Worm (Caenorhabditis elegans) whole organism, L4 larva: ENCODE data around the gene C08B6.10.

Source experiments
- T26A8.4 ChIP-seq: fragments of 200-800 bp; sonication (Bioruptor generic); IDR thresholded peaks from 2 replicates; pipeline ENCODE4 v1.3.6; 2022; ENCODE audit warnings: missing genetic modification characterization, missing compliant biosample characterization
- ceh-82 ChIP-seq: sonication (generic microtip); optimal IDR thresholded peaks from 2 replicates; lab custom pipeline; 2017; ENCODE audit warnings: missing biosample characterization, missing genetic modification characterization
- cey-2 ChIP-seq: sonication (generic microtip); optimal IDR thresholded peaks from 3 replicates; lab custom pipeline; 2017; ENCODE audit warnings: missing genetic modification characterization, mild to moderate bottlenecking, missing compliant biosample characterization, antibody characterized with exemption, borderline replicate concordance; ENCODE audit not compliant: insufficient read depth
- daf-8 ChIP-seq: fragments of 200-800 bp; sonication (Bioruptor generic); IDR thresholded peaks from 2 replicates; pipeline ENCODE4 v1.3.6; 2022; ENCODE audit warnings: missing genetic modification characterization, missing compliant biosample characterization
- jun-1 ChIP-seq: fragments of 150-350 bp; optimal IDR thresholded peaks from 2 replicates; lab custom pipeline; 2014; ENCODE audit warnings: missing biosample characterization, missing genetic modification reagents, missing genetic modification characterization
- lin-13 ChIP-seq: fragments of 150-350 bp; optimal IDR thresholded peaks from 2 replicates; lab custom pipeline; 2014; ENCODE audit warnings: missing biosample characterization, missing genetic modification reagents, missing genetic modification characterization
- nhr-76 ChIP-seq: fragments of 150-350 bp; optimal IDR thresholded peaks from 2 replicates; lab custom pipeline; 2014; ENCODE audit warnings: missing biosample characterization, missing genetic modification characterization
- pha-4 ChIP-seq, 2 experiments: fragments of 150-350 bp in 1 of 2; fragments of 200-800 bp in 1 of 2; sonication (Bioruptor generic) in 1 of 2; IDR thresholded peaks in 1 of 2; optimal IDR thresholded peaks in 1 of 2; 2 replicates each; pipeline versions ENCODE4 v1.3.6 to Lab custom; 2014 to 2022; ENCODE audit warnings: missing genetic modification characterization in 2 of 2, missing genetic modification reagents in 2 of 2, missing biosample characterization in 1 of 2, missing compliant biosample characterization in 1 of 2
- skn-1 ChIP-seq: fragments of 150-350 bp; optimal IDR thresholded peaks from 2 replicates; lab custom pipeline; 2014; ENCODE audit warnings: missing biosample characterization, missing genetic modification characterization

- TF ChIP-seq pha-4 (GFP tag; IDR thresholded peaks at IDR 0.05; lab: Robert Waterston, UW) (no peak), pha-4 (tag; optimal IDR thresholded peaks at IDR 0.05; lab: Kevin White, UChicago) (no peak), cey-2 (no peak), lin-13 (GFP tag; lab: Kevin White, UChicago) (no peak), nhr-76 (tag; lab: Kevin White, UChicago) (no peak), ceh-82 (no peak), T26A8.4 (GFP tag; lab: Robert Waterston, UW) (no peak), jun-1 (tag; lab: Kevin White, UChicago) (no peak), daf-8 (GFP tag; lab: Robert Waterston, UW) (no peak), skn-1 (tag; lab: Kevin White, UChicago) (no peak)
Observed at ce11 chrV:10094374-10094773, 30.9 kb upstream of the C08B6.10 start, which contains the start of gene srd-49.
